Fruit fly (Drosophila melanogaster) whole organism, adult: ENCODE measurements around the gene CG14000.

Experiments
- CG11617 ChIP-seq: fragments of 200-800 bp; sonication (Bioruptor generic); optimal IDR thresholded peaks from 2 replicates; lab custom pipeline; 2017; ENCODE audit warnings: mild to moderate bottlenecking, missing biosample characterization, missing genetic modification reagents, missing genetic modification characterization
- CG12768 ChIP-seq: fragments of 200-800 bp; sonication (Bioruptor generic); optimal IDR thresholded peaks from 2 replicates; lab custom pipeline; 2017; ENCODE audit warnings: missing biosample characterization, missing genetic modification characterization, mild to moderate bottlenecking, moderate library complexity, missing genetic modification reagents
- CG14711 ChIP-seq: fragments of 200-800 bp; sonication (Bioruptor generic); optimal IDR thresholded peaks from 2 replicates; lab custom pipeline; 2018; ENCODE audit warnings: missing biosample characterization, mild to moderate bottlenecking, missing genetic modification characterization, moderate library complexity
- CG1620 ChIP-seq: fragments of 200-800 bp; sonication (Bioruptor generic); optimal IDR thresholded peaks from 2 replicates; lab custom pipeline; 2016; ENCODE audit warnings: missing biosample characterization, missing genetic modification characterization
- CG33017 ChIP-seq: fragments of 200-800 bp; sonication (Bioruptor generic); optimal IDR thresholded peaks from 2 replicates; lab custom pipeline; 2018; ENCODE audit warnings: missing biosample characterization, mild to moderate bottlenecking, missing genetic modification characterization, moderate library complexity
- CG5204 ChIP-seq: fragments of 200-800 bp; sonication (Bioruptor generic); optimal IDR thresholded peaks from 2 replicates; lab custom pipeline; 2016; ENCODE audit warnings: missing biosample characterization, missing genetic modification characterization
- CG7045 ChIP-seq: fragments of 200-800 bp; sonication (Bioruptor generic); optimal IDR thresholded peaks from 2 replicates; lab custom pipeline; 2017; ENCODE audit warnings: missing biosample characterization, mild to moderate bottlenecking, missing genetic modification characterization
- CG7101 ChIP-seq: fragments of 200-800 bp; sonication (Bioruptor generic); optimal IDR thresholded peaks from 2 replicates; lab custom pipeline; 2018; ENCODE audit warnings: missing biosample characterization, mild to moderate bottlenecking, missing genetic modification characterization, moderate library complexity
- Clk ChIP-seq: fragments of 200-800 bp; sonication (Bioruptor generic); optimal IDR thresholded peaks from 2 replicates; lab custom pipeline; 2017; ENCODE audit warnings: missing biosample characterization, missing genetic modification characterization
- Crg-1 ChIP-seq: fragments of 200-800 bp; sonication (Bioruptor generic); optimal IDR thresholded peaks from 2 replicates; lab custom pipeline; 2016; ENCODE audit warnings: missing biosample characterization, missing genetic modification characterization
- Hr96 ChIP-seq: fragments of 200-800 bp; sonication (Bioruptor generic); optimal IDR thresholded peaks from 2 replicates; lab custom pipeline; 2016; ENCODE audit warnings: missing biosample characterization, missing genetic modification characterization
- Mnt ChIP-seq: fragments of 200-800 bp; sonication (Bioruptor generic); optimal IDR thresholded peaks from 2 replicates; lab custom pipeline; 2016; ENCODE audit warnings: missing biosample characterization, mild to moderate bottlenecking, missing genetic modification characterization
- bab1 ChIP-seq: fragments of 200-800 bp; sonication (Bioruptor generic); optimal IDR thresholded peaks from 3 replicates; lab custom pipeline; 2019; ENCODE audit warnings: missing biosample characterization, mild to moderate bottlenecking, missing genetic modification characterization, moderate library complexity
- cic ChIP-seq: fragments of 200-800 bp; sonication (Bioruptor generic); optimal IDR thresholded peaks from 2 replicates; lab custom pipeline; 2017; ENCODE audit warnings: missing biosample characterization, mild to moderate bottlenecking, missing genetic modification characterization, moderate library complexity
- cnc ChIP-seq, 2 experiments: fragments of >200 bp; optimal IDR thresholded peaks; 2 replicates each; lab custom pipeline; 2017
- kay ChIP-seq: fragments of 200-800 bp; sonication (Bioruptor generic); peaks from one replicate; lab custom pipeline; 2016; ENCODE audit warnings: missing biosample characterization, missing genetic modification characterization, borderline replicate concordance
- ovo ChIP-seq: fragments of 200-800 bp; sonication (Bioruptor generic); optimal IDR thresholded peaks from 2 replicates; lab custom pipeline; 2016; ENCODE audit warnings: missing biosample characterization, missing genetic modification characterization
- pad ChIP-seq: fragments of 200-800 bp; sonication (Bioruptor generic); optimal IDR thresholded peaks from 3 replicates; lab custom pipeline; 2017; ENCODE audit warnings: missing biosample characterization, missing genetic modification characterization, mild to moderate bottlenecking, moderate library complexity, missing genetic modification reagents
- tj ChIP-seq: fragments of 200-800 bp; sonication (Bioruptor generic); optimal IDR thresholded peaks from 3 replicates; lab custom pipeline; 2017; ENCODE audit warnings: missing biosample characterization, mild to moderate bottlenecking, missing genetic modification characterization, moderate library complexity
- toe ChIP-seq: fragments of 200-800 bp; sonication (Bioruptor generic); optimal IDR thresholded peaks from 2 replicates; lab custom pipeline; 2016; ENCODE audit warnings: missing biosample characterization, missing genetic modification characterization

The CG14000 gene

dm6 chr2L:5910189-5910588, at the start of gene CG14000:
Gene CG14000, minus strand, starts transcription at chr2L:5910289.
- TF ChIP-seq cic (GFP tag; lab: Kevin White, UChicago) (no peak), CG7101 (tag; lab: Kevin White, UChicago) (no peak), CG5204 (no peak), CG33017 (tag; lab: Kevin White, UChicago) (no peak)

DNA sequence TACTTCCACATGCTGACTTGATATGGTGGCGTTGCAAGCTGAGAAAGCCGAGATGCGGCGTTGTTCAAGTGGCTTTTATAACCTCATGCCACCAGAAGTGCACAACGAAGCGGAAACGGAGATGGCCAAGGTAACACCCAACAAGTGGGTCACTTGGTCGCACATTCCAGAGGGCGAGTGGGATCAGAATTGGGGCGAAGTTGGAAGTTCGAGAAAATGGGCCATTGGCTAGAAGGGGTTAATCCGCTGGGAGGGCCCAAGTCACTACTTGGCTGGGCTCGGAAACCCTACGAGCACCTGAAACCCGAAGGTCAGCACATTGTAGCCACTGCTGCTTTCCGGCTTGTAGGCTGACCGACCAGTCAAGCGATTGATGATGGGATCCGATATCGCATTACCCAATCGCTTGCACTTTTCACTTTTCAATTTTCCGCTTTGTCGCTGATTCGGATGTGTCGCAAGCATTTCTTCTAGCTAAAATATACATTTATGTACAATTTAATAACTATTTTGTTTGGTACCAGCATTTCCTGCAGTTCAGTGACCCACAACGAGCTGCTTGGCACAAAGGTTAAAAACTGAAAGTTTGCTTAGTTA, 48.6 kb upstream of the CG14000 start, which contains the start of gene Vm26Ac:
Gene Vm26Ac, minus strand, starts transcription at position 51 of the 597 bp plus-strand sequence.
- TF ChIP-seq bab1 (GFP tag; lab: Kevin White, UChicago) (no peak), tj (GFP tag; lab: Kevin White, UChicago) (peak; percentile 97)

- no peak for TF ChIP-seq toe (GFP tag; lab: Kevin White, UChicago)
- TF ChIP-seq tj (GFP tag; lab: Kevin White, UChicago), result peak; percentile 99
- TF ChIP-seq kay, result no peak
- TF ChIP-seq Clk (GFP tag; lab: Kevin White, UChicago), result no peak
Measured at dm6 chr2L:5956706-5957105, 46.6 kb upstream of the CG14000 start, which contains the start of the genes CG13998 and Vm26Ab. Gene CG13998, minus strand, starts transcription at chr2L:5956819. Gene Vm26Ab, plus strand, starts transcription at chr2L:5957004.

DNA sequence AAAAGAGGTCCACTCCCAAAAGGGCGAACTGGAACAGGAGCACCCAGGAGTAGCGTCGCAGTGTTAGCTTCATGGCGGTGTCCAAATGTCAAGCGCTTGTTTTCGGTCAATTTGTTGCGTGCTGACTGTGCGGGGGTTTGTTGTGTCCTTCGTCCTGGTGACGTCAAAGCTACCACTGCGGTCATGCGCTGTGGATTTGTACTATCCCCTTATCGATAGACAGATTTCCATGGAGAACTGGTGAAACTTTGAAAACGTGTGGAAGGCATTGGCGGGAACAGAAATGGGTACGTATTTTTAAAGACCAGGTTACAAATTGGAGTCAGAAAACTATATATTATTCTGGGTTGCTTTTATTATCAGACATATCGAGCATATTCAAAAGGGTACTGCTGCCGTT, 46.1 kb upstream of the CG14000 start, which contains the start of gene CG13999:
Gene CG13999, minus strand, starts transcription at position 314 of the 400 bp plus-strand sequence.
- TF ChIP-seq Hr96 (GFP tag; lab: Kevin White, UChicago), result no peak
- no peak for TF ChIP-seq Mnt
- TF ChIP-seq CG12768 (GFP tag; lab: Kevin White, UChicago), result no peak

- TF ChIP-seq CG5204, result peak; percentile 72
- peak; percentile 70 for TF ChIP-seq CG11617
- TF ChIP-seq CG1620 (GFP tag; lab: Kevin White, UChicago), result peak; percentile 78
- TF ChIP-seq cic (GFP tag; lab: Kevin White, UChicago), result peak; percentile 34
- TF ChIP-seq CG33017 (tag; lab: Kevin White, UChicago), result no peak
- peak; percentile 34 for TF ChIP-seq Crg-1 (GFP tag; lab: Kevin White, UChicago)
- no peak for TF ChIP-seq cnc (optimal IDR thresholded peaks at IDR 0.05; lab: Kevin White, UChicago)
- TF ChIP-seq CG12768 (GFP tag; lab: Kevin White, UChicago), result no peak
- peak; percentile 62 for TF ChIP-seq tj (GFP tag; lab: Kevin White, UChicago)
- TF ChIP-seq CG7101 (tag; lab: Kevin White, UChicago), result peak; percentile 54
- TF ChIP-seq bab1 (GFP tag; lab: Kevin White, UChicago), result peak; percentile 72
- peak; percentile 51 for TF ChIP-seq CG14711 (tag; lab: Kevin White, UChicago)
- no peak for TF ChIP-seq Hr96 (GFP tag; lab: Kevin White, UChicago)
- peak; percentile 71 for TF ChIP-seq pad (GFP tag; lab: Kevin White, UChicago)
- peak; percentile 43 for TF ChIP-seq CG7045 (GFP tag; lab: Kevin White, UChicago)
- peak; percentile 32 for TF ChIP-seq ovo (GFP tag; lab: Kevin White, UChicago)
- peak; percentile 51 for TF ChIP-seq Mnt
- no peak for TF ChIP-seq kay
- no peak for TF ChIP-seq toe (GFP tag; lab: Kevin White, UChicago)
- TF ChIP-seq Clk (GFP tag; lab: Kevin White, UChicago), result peak; percentile 11
Measured at dm6 chr2L:5948775-5949526, 38.9 kb upstream of the CG14000 start, which contains the start of gene CG9044. Gene CG9044, plus strand, starts transcription at chr2L:5949450.

DNA sequence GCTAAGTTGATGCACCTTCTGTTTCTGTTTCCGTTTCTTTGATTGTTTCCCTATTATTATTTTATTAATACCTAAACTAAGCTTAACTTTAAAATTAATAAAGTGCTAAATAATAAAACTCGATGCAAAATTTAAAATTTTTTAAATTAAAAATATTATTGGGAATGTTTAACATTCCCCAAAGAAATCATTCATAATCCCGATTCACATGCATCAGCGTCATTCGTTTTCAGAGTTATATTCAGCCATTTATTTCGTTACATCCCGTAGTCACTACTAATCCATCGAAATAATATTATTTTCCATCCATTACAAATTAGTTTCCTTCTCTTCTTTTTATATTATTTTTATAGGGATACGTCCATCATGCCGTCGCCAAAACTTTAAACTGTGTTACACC, 37.4 kb upstream of the CG14000 start:
- TF ChIP-seq toe (GFP tag; lab: Kevin White, UChicago) (no peak), ovo (GFP tag; lab: Kevin White, UChicago) (no peak), kay (peak; percentile 96)

DNA sequence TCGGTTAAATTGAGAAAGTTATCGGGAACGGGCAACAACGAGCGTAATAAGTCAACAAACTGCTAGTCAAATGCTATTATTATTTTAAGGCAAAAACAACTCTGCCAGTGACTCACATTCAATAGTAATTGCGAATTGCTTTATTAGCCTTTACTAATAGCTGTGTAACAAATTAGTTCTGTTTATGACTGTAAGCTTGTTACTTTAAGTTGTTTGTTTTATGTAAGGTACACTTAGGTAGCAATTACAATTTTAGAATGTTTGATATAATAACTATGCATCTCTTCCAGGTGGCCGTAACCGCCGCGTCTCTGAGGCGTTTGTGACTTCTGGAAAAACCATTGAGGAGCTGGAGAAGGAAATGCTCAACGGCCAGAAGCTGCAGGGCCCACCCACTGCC, 36.6 kb upstream of the CG14000 start:
- peak; percentile 15 for TF ChIP-seq CG7045 (GFP tag; lab: Kevin White, UChicago)
- TF ChIP-seq CG11617, result peak; percentile 4
- peak; percentile 35 for TF ChIP-seq CG7101 (tag; lab: Kevin White, UChicago)
- TF ChIP-seq ovo (GFP tag; lab: Kevin White, UChicago), result peak; percentile 41
- peak; percentile 20 for TF ChIP-seq CG14711 (tag; lab: Kevin White, UChicago)
- peak; percentile 65 for TF ChIP-seq kay
- peak; percentile 52 for TF ChIP-seq Crg-1 (GFP tag; lab: Kevin White, UChicago)
- TF ChIP-seq Mnt, result no peak
- no peak for TF ChIP-seq CG1620 (GFP tag; lab: Kevin White, UChicago)
- TF ChIP-seq CG33017 (tag; lab: Kevin White, UChicago), result peak; percentile 43
- peak; percentile 68 for TF ChIP-seq cic (GFP tag; lab: Kevin White, UChicago)
- TF ChIP-seq CG12768 (GFP tag; lab: Kevin White, UChicago), result peak; percentile 12
- TF ChIP-seq bab1 (GFP tag; lab: Kevin White, UChicago), result peak; percentile 8
- no peak for TF ChIP-seq Clk (GFP tag; lab: Kevin White, UChicago)
